Fruit fly (Drosophila melanogaster): ENCODE results near the gene Smg5.

Smg5 gene

DNA sequence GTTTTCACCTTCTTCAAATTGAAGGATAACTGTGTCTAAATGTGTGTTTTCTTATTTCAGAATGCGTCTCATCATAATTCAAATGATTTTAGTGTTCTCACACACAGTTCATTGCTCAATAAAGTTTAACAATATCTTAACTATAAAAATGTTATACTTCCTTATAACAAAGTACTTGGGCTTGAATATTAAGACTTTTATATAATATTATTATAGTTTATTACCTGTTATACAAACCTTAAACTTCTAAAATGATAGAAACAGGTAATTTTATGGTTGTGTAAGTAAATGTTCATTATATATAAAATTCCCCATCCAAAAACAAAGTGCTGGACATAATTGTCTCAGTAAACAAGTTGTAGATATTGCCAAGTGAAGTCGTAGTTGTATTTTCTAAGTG lies 4.6 kb upstream of the Smg5 start, which contains the start of gene Ance-2:
Ance-2 (plus strand) TSS at position 301 of the 400 bp plus-strand sequence.
- TF ChIP-seq CG12744 (GFP tag; optimal IDR thresholded peaks at IDR 0.05) (no peak), tll (GFP tag; optimal IDR thresholded peaks at IDR 0.05) (no peak), jigr1 (GFP tag; IDR thresholded peaks at IDR 0.05) (no peak), run (tag; optimal IDR thresholded peaks at IDR 0.05) (no peak)

DNA sequence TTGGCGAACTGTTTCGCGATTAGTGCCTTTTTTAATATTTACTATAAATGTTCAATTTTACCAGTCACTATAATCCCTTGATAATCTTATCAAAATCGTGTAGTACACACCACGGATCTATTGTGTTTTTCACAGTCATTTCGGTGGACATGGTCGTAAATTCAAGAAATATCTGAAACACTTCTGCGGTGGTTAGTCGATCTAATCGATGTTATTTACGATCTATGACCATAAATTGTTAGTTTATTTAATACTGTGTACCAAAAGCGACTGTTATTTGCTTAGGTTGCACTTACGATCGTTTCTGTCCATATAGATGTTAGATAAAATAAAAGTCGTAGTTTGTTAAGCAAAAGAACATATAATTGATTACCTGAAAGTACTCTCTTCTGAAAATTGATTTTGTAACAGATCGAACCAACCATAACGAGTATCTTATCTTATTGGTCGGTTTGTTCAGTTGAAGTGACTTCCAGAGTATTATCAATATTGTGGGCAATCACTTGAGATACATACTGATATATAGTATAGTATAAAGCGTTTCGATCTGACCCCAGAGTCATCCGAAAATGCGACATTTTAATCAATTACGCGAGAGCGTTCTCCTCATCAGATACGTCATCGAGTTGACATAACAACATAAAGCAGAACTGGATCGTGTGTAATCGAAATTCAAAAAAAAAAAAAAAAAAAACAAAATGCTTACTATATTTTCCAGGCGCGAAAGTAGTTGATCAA lies 1.6 kb upstream of the Smg5 start:
- TF ChIP-seq CG15696 (tag; optimal IDR thresholded peaks at IDR 0.05) (peak; percentile 48), CG17328 (GFP tag; IDR thresholded peaks at IDR 0.05) (no peak), Chrac-16 (GFP tag; optimal IDR thresholded peaks at IDR 0.05) (no peak), CG7745 (tag; optimal IDR thresholded peaks at IDR 0.05) (no peak), CG33557 (GFP tag; optimal IDR thresholded peaks at IDR 0.05) (peak; percentile 38), NC2α (GFP tag; optimal IDR thresholded peaks at IDR 0.05) (no peak), sens (GFP tag) (peak; percentile 43), CG9876 (GFP tag; optimal IDR thresholded peaks at IDR 0.05) (no peak), CG7556 (GFP tag; optimal IDR thresholded peaks at IDR 0.05) (no peak), stc (GFP tag; IDR thresholded peaks at IDR 0.05) (no peak), sim (GFP tag; IDR thresholded peaks at IDR 0.05) (no peak), Stat92E (GFP tag; optimal IDR thresholded peaks at IDR 0.05) (no peak), grn (GFP tag; optimal IDR thresholded peaks at IDR 0.05) (peak; percentile 60), CG4404 (GFP tag; IDR thresholded peaks at IDR 0.05) (no peak), sd (tag; optimal IDR thresholded peaks at IDR 0.05) (peak; percentile 84), tll (GFP tag; optimal IDR thresholded peaks at IDR 0.05) (no peak), sima (GFP tag; optimal IDR thresholded peaks at IDR 0.05) (no peak), run (tag; optimal IDR thresholded peaks at IDR 0.05) (peak; percentile 66), pnt (GFP tag; optimal IDR thresholded peaks at IDR 0.05) (no peak), CG17912 (GFP tag; optimal IDR thresholded peaks at IDR 0.05) (no peak), Sry-δ (GFP tag; optimal IDR thresholded peaks at IDR 0.05) (no peak), CG31388 (GFP tag; optimal IDR thresholded peaks at IDR 0.05) (no peak), CG7987 (GFP tag; optimal IDR thresholded peaks at IDR 0.05) (no peak), dmrt99B (tag; optimal IDR thresholded peaks at IDR 0.05) (no peak), seq (GFP tag; IDR thresholded peaks at IDR 0.05) (no peak), CG30431 (GFP tag; optimal IDR thresholded peaks at IDR 0.05) (no peak), so (GFP tag; IDR thresholded peaks at IDR 0.05) (no peak), hbn (GFP tag; IDR thresholded peaks at IDR 0.05; ENCODE audit: partially characterized antibody) (no peak), CG17612 (GFP tag; IDR thresholded peaks at IDR 0.05) (no peak), psq (GFP tag; optimal IDR thresholded peaks at IDR 0.05) (no peak), CG18619 (GFP tag; optimal IDR thresholded peaks at IDR 0.05) (no peak), dmrt11E (tag; optimal IDR thresholded peaks at IDR 0.05) (peak; percentile 34), CG6854 (GFP tag; optimal IDR thresholded peaks at IDR 0.05) (no peak), HLH4C (GFP tag; IDR thresholded peaks at IDR 0.05; ENCODE audit: partially characterized antibody) (no peak), Dll (GFP tag; IDR thresholded peaks at IDR 0.05; ENCODE audit: partially characterized antibody) (no peak), hb (GFP tag; IDR thresholded peaks at IDR 0.05; ENCODE audit: partially characterized antibody) (no peak), CG7372 (GFP tag; IDR thresholded peaks at IDR 0.05) (no peak), Bgb (GFP tag; IDR thresholded peaks at IDR 0.05; ENCODE audit: partially characterized antibody) (no peak), twi (tag; optimal IDR thresholded peaks at IDR 0.05) (peak; percentile 8), CG3847 (GFP tag; IDR thresholded peaks at IDR 0.05) (no peak), abd-A (tag; optimal IDR thresholded peaks at IDR 0.05) (no peak), lmd (GFP tag; IDR thresholded peaks at IDR 0.05) (no peak), Oli (tag; optimal IDR thresholded peaks at IDR 0.05) (no peak), chinmo (GFP tag; IDR thresholded peaks at IDR 0.05; ENCODE audit: partially characterized antibody) (no peak), CG7839 (tag; optimal IDR thresholded peaks at IDR 0.05) (no peak)

All from whole organism, embryonic.